Worm (Caenorhabditis elegans) whole organism, L2 larva: ENCODE measurements around the gene srv-29.
A peak's percentile ranks its signal among the peaks of the same experiment; 100 is the strongest.

Experiments
- C34F6.9 ChIP-seq: fragments of 150-350 bp; optimal IDR thresholded peaks from 2 replicates; lab custom pipeline; 2014; ENCODE audit warnings: missing biosample characterization, missing genetic modification characterization
- R02D3.7 ChIP-seq: fragments of 150-350 bp; optimal IDR thresholded peaks from 2 replicates; lab custom pipeline; 2014; ENCODE audit warnings: missing biosample characterization, missing genetic modification characterization
- alr-1 ChIP-seq: fragments of 150-350 bp; optimal IDR thresholded peaks from 2 replicates; lab custom pipeline; 2014; ENCODE audit warnings: missing biosample characterization, missing genetic modification characterization
- ama-1 ChIP-seq: fragments of 150-350 bp; optimal IDR thresholded peaks from 2 replicates; lab custom pipeline; 2018; ENCODE audit warnings: inconsistent platforms
- ceh-16 ChIP-seq: fragments of 150-350 bp; optimal IDR thresholded peaks from 2 replicates; lab custom pipeline; 2014; ENCODE audit warnings: missing biosample characterization, missing genetic modification characterization
- ceh-82 ChIP-seq: fragments of 150-350 bp; optimal IDR thresholded peaks from 2 replicates; lab custom pipeline; 2014; ENCODE audit warnings: missing biosample characterization, missing genetic modification characterization
- dmd-4 ChIP-seq: sonication (generic microtip); optimal IDR thresholded peaks from 2 replicates; lab custom pipeline; 2017; ENCODE audit warnings: missing biosample characterization, missing genetic modification characterization
- egl-27 ChIP-seq: sonication (generic microtip); optimal IDR thresholded peaks from 3 replicates; lab custom pipeline; 2017; ENCODE audit warnings: missing biosample characterization, missing genetic modification reagents, missing genetic modification characterization
- elt-1 ChIP-seq: fragments of 150-350 bp; optimal IDR thresholded peaks from 2 replicates; lab custom pipeline; 2014; ENCODE audit warnings: missing biosample characterization, missing genetic modification characterization
- elt-3 ChIP-seq: sonication (generic microtip); optimal IDR thresholded peaks from 2 replicates; lab custom pipeline; 2017; ENCODE audit warnings: missing biosample characterization, missing genetic modification characterization
- fos-1 ChIP-seq: fragments of 150-350 bp; optimal IDR thresholded peaks from 2 replicates; lab custom pipeline; 2014; ENCODE audit warnings: missing biosample characterization, missing genetic modification characterization
- gmeb-1 ChIP-seq: fragments of 150-350 bp; optimal IDR thresholded peaks from 2 replicates; lab custom pipeline; 2014; ENCODE audit warnings: missing biosample characterization, missing genetic modification characterization
- lin-13 ChIP-seq: fragments of 150-350 bp; optimal IDR thresholded peaks from 2 replicates; lab custom pipeline; 2014; ENCODE audit warnings: missing biosample characterization, missing genetic modification reagents, missing genetic modification characterization
- mab-5 ChIP-seq: fragments of 150-350 bp; optimal IDR thresholded peaks from 2 replicates; lab custom pipeline; 2014; ENCODE audit warnings: missing biosample characterization, missing genetic modification characterization
- nhr-10 ChIP-seq: sonication (generic microtip); optimal IDR thresholded peaks from 2 replicates; lab custom pipeline; 2017; ENCODE audit warnings: missing biosample characterization, missing genetic modification characterization
- nhr-11 ChIP-seq: fragments of 150-350 bp; optimal IDR thresholded peaks from 2 replicates; lab custom pipeline; 2014; ENCODE audit warnings: missing biosample characterization, missing genetic modification characterization
- nhr-12 ChIP-seq: fragments of 150-350 bp; optimal IDR thresholded peaks from 2 replicates; lab custom pipeline; 2014; ENCODE audit warnings: missing biosample characterization, missing genetic modification characterization
- nhr-21 ChIP-seq: fragments of 150-350 bp; optimal IDR thresholded peaks from 2 replicates; lab custom pipeline; 2014; ENCODE audit warnings: missing biosample characterization, missing genetic modification characterization
- nhr-23 ChIP-seq: fragments of 150-350 bp; optimal IDR thresholded peaks from 2 replicates; lab custom pipeline; 2014; ENCODE audit warnings: missing biosample characterization, missing genetic modification reagents, missing genetic modification characterization
- nhr-237 ChIP-seq: fragments of 150-350 bp; optimal IDR thresholded peaks from 2 replicates; lab custom pipeline; 2014; ENCODE audit warnings: missing biosample characterization, missing genetic modification characterization
- nhr-25 ChIP-seq: fragments of 150-350 bp; sonication (generic microtip); optimal IDR thresholded peaks from 3 replicates; lab custom pipeline; 2014; ENCODE audit warnings: missing biosample characterization, missing genetic modification characterization
- peb-1 ChIP-seq: fragments of 150-350 bp; optimal IDR thresholded peaks from 2 replicates; lab custom pipeline; 2014; ENCODE audit warnings: missing biosample characterization, missing genetic modification characterization
- sem-4 ChIP-seq: fragments of 150-350 bp; optimal IDR thresholded peaks from 2 replicates; lab custom pipeline; 2014; ENCODE audit warnings: missing biosample characterization, missing genetic modification reagents, missing genetic modification characterization
- skn-1 ChIP-seq: sonication (generic microtip); optimal IDR thresholded peaks from 2 replicates; lab custom pipeline; 2017; ENCODE audit warnings: missing biosample characterization, missing genetic modification characterization
- sma-3 ChIP-seq: sonication (generic microtip); optimal IDR thresholded peaks from 2 replicates; lab custom pipeline; 2016; ENCODE audit warnings: missing genetic modification reagents, missing genetic modification characterization, missing compliant biosample characterization
- sma-9 ChIP-seq, 2 experiments: fragments of 150-350 bp in 1 of 2; sonication (generic microtip) in 1 of 2; optimal IDR thresholded peaks; 2 replicates each; lab custom pipeline; 2014 to 2016; ENCODE audit warnings: missing genetic modification characterization in 2 of 2, mild to moderate bottlenecking in 1 of 2, missing biosample characterization in 1 of 2, missing compliant biosample characterization in 1 of 2, missing genetic modification reagents in 1 of 2, moderate library complexity in 1 of 2
- snpc-4 ChIP-seq: fragments of 150-350 bp; optimal IDR thresholded peaks from 2 replicates; lab custom pipeline; 2014; ENCODE audit warnings: missing biosample characterization, missing genetic modification characterization
- unc-55 ChIP-seq: fragments of 150-350 bp; sonication (generic microtip); optimal IDR thresholded peaks from 3 replicates; lab custom pipeline; 2014; ENCODE audit warnings: missing biosample characterization, missing genetic modification reagents, missing genetic modification characterization
- unc-62 ChIP-seq: fragments of 150-350 bp; optimal IDR thresholded peaks from 2 replicates; lab custom pipeline; 2014; ENCODE audit warnings: missing biosample characterization, missing genetic modification reagents, missing genetic modification characterization
- zag-1 ChIP-seq: fragments of 150-350 bp; optimal IDR thresholded peaks from 2 replicates; lab custom pipeline; 2014; ENCODE audit warnings: missing biosample characterization, missing genetic modification characterization
- ztf-11 ChIP-seq: sonication (generic microtip); optimal IDR thresholded peaks from 2 replicates; lab custom pipeline; 2017; ENCODE audit warnings: missing biosample characterization, missing genetic modification characterization
- ztf-4 ChIP-seq: fragments of 150-350 bp; optimal IDR thresholded peaks from 2 replicates; lab custom pipeline; 2014; ENCODE audit warnings: missing biosample characterization, missing genetic modification characterization

srv-29 gene

ce11 chrIV:6294081-6294480 lies 27.7 kb upstream of the srv-29 start, which contains the start of gene hil-2:
hil-2 (plus strand) TSS chrIV:6294240.
- peak; percentile 21 for TF ChIP-seq unc-55 (GFP tag; lab: Kevin White, UChicago)
- TF ChIP-seq peb-1: no peak
- TF ChIP-seq, all 48 proteins: peak for 1

- TF ChIP-seq unc-62 (GFP tag; lab: Kevin White, UChicago) (no peak), dmd-4 (tag; lab: Kevin White, UChicago) (no peak), nhr-23 (tag; lab: Kevin White, UChicago) (no peak), egl-27 (tag; lab: Kevin White, UChicago) (no peak), sma-3 (GFP tag; lab: Kevin White, UChicago) (no peak), nhr-237 (tag; lab: Kevin White, UChicago) (no peak), snpc-4 (tag; lab: Kevin White, UChicago) (no peak), zag-1 (tag; lab: Kevin White, UChicago) (no peak), unc-55 (GFP tag; lab: Kevin White, UChicago) (no peak)
Measured at ce11 chrIV:6290741-6291140, 24.3 kb upstream of the srv-29 start, which contains the start of gene srv-24. srv-24 (minus strand) TSS chrIV:6290841.

ce11 chrIV:6284277-6284676 lies 17.9 kb upstream of the srv-29 start, which contains the start of gene ops-1:
ops-1 (minus strand) TSS chrIV:6284377.
- TF ChIP-seq ztf-11 (tag; lab: Kevin White, UChicago) (no peak), snpc-4 (tag; lab: Kevin White, UChicago) (no peak), nhr-10 (tag; lab: Kevin White, UChicago) (no peak), sem-4 (tag; lab: Kevin White, UChicago) (no peak), skn-1 (no peak), zag-1 (tag; lab: Kevin White, UChicago) (no peak), mab-5 (tag; lab: Kevin White, UChicago) (no peak), C34F6.9 (tag; lab: Kevin White, UChicago) (no peak), alr-1 (tag; lab: Kevin White, UChicago) (no peak), nhr-23 (tag; lab: Kevin White, UChicago) (no peak), ama-1 (lab: Kevin White, UChicago) (no peak)

ce11 chrIV:6282143-6282542 lies 15.7 kb upstream of the srv-29 start, which contains the start of gene srv-32:
srv-32 (minus strand) TSS chrIV:6282243.
- TF ChIP-seq elt-3 (tag; lab: Kevin White, UChicago) (no peak), nhr-12 (tag; lab: Kevin White, UChicago) (no peak), sem-4 (tag; lab: Kevin White, UChicago) (no peak), elt-1 (tag; lab: Kevin White, UChicago) (no peak), R02D3.7 (tag; lab: Kevin White, UChicago) (no peak), unc-62 (GFP tag; lab: Kevin White, UChicago) (no peak), lin-13 (no peak), ztf-11 (tag; lab: Kevin White, UChicago) (no peak), nhr-21 (no peak), ztf-4 (no peak), nhr-25 (tag; lab: Kevin White, UChicago) (no peak), unc-55 (GFP tag; lab: Kevin White, UChicago) (no peak), ceh-16 (tag; lab: Kevin White, UChicago) (no peak)

- TF ChIP-seq nhr-237 (tag; lab: Kevin White, UChicago) (no peak), nhr-11 (no peak), unc-62 (GFP tag; lab: Kevin White, UChicago) (no peak)
Measured at ce11 chrIV:6279392-6279791, 13.0 kb upstream of the srv-29 start, which contains the start of gene sams-5. sams-5 (minus strand) TSS chrIV:6279522.

ce11 chrIV:6275671-6276209 lies 9.3 kb upstream of the srv-29 start, which contains the start of the genes aat-4 and T13A10.1:
aat-4 (minus strand) TSS chrIV:6275721.
T13A10.1 (plus strand) TSS chrIV:6276081.
- no peak for TF ChIP-seq sma-9 (GFP tag; optimal IDR thresholded peaks at IDR 0.05; lab: Kevin White, UChicago)
- no peak for TF ChIP-seq sma-9 (tag; optimal IDR thresholded peaks at IDR 0.05; lab: Kevin White, UChicago)
- TF ChIP-seq egl-27 (tag; lab: Kevin White, UChicago): no peak
- peak; percentile 94 for TF ChIP-seq fos-1 (tag; lab: Kevin White, UChicago)
- no peak for TF ChIP-seq zag-1 (tag; lab: Kevin White, UChicago)
- no peak for TF ChIP-seq ztf-11 (tag; lab: Kevin White, UChicago)
- peak; percentile 24 for TF ChIP-seq gmeb-1 (tag; lab: Kevin White, UChicago)
- no peak for TF ChIP-seq ceh-82 (tag; lab: Kevin White, UChicago)
